Fruit fly (Drosophila melanogaster) whole organism, embryonic: Measurements from ENCODE around the gene Jhbp16.

Experiments
- CG10431 ChIP-seq: fragments of 200-800 bp; sonication (Bioruptor generic); optimal IDR thresholded peaks from 3 replicates; lab custom pipeline; 2018; ENCODE audit warnings: missing biosample characterization, mild to moderate bottlenecking, missing genetic modification characterization
- CG11398 ChIP-seq: fragments of 200-800 bp; sonication (Bioruptor generic); optimal IDR thresholded peaks from 2 replicates; lab custom pipeline; 2016; ENCODE audit warnings: missing biosample characterization, missing genetic modification characterization
- CG12104 ChIP-seq: fragments of 200-800 bp; sonication (Bioruptor generic); optimal IDR thresholded peaks from 3 replicates; lab custom pipeline; 2016; ENCODE audit warnings: missing biosample characterization, missing genetic modification characterization
- CG12659 ChIP-seq: fragments of 200-800 bp; sonication (Bioruptor generic); optimal IDR thresholded peaks from 3 replicates; lab custom pipeline; 2017; ENCODE audit warnings: mild to moderate bottlenecking, missing biosample characterization, missing genetic modification reagents, missing genetic modification characterization
- CG13424 ChIP-seq: fragments of 200-800 bp; sonication (Bioruptor generic); optimal IDR thresholded peaks from 2 replicates; lab custom pipeline; 2019; ENCODE audit warnings: missing biosample characterization, mild to moderate bottlenecking, missing genetic modification characterization, moderate library complexity
- CG14441 ChIP-seq: fragments of 200-800 bp; sonication (Bioruptor generic); IDR thresholded peaks from 2 replicates; pipeline ENCODE4 v1.3.6; 2022; ENCODE audit warnings: missing biosample characterization, missing genetic modification characterization
- CG14860 ChIP-seq: fragments of 200-800 bp; sonication (Bioruptor generic); IDR thresholded peaks from 3 replicates; pipeline ENCODE4 v1.3.6; 2022; ENCODE audit warnings: missing biosample characterization, missing genetic modification characterization; ENCODE audit not compliant: partially characterized antibody
- CG15073 ChIP-seq: fragments of 200-800 bp; sonication (Bioruptor generic); optimal IDR thresholded peaks from 2 replicates; lab custom pipeline; 2016; ENCODE audit warnings: missing biosample characterization, missing genetic modification characterization
- CG15269 ChIP-seq: fragments of 200-800 bp; sonication (Bioruptor generic); optimal IDR thresholded peaks from 2 replicates; lab custom pipeline; 2018; ENCODE audit warnings: missing biosample characterization, mild to moderate bottlenecking, missing genetic modification characterization, moderate library complexity
- CG17361 ChIP-seq: fragments of 200-800 bp; sonication (Bioruptor generic); IDR thresholded peaks from 3 replicates; pipeline ENCODE4 v1.3.6; 2022; ENCODE audit warnings: missing biosample characterization, missing genetic modification characterization
- CG2199 ChIP-seq: fragments of 200-800 bp; sonication (Bioruptor generic); IDR thresholded peaks from 3 replicates; pipeline ENCODE4 v1.3.6; 2022; ENCODE audit warnings: missing biosample characterization, missing genetic modification characterization
- CG2678 ChIP-seq: fragments of 200-800 bp; sonication (Bioruptor generic); optimal IDR thresholded peaks from 3 replicates; lab custom pipeline; 2019; ENCODE audit warnings: missing biosample characterization, mild to moderate bottlenecking, missing genetic modification characterization, moderate library complexity
- CG2712 ChIP-seq: fragments of 200-800 bp; optimal IDR thresholded peaks from 3 replicates; lab custom pipeline; 2019; ENCODE audit warnings: missing biosample characterization, mild to moderate bottlenecking, missing genetic modification characterization, moderate library complexity
- CG3163 ChIP-seq: fragments of 200-800 bp; sonication (Bioruptor generic); optimal IDR thresholded peaks from 3 replicates; lab custom pipeline; 2016; ENCODE audit warnings: missing biosample characterization, missing genetic modification characterization
- CG34422 ChIP-seq: fragments of 200-800 bp; sonication (Bioruptor generic); IDR thresholded peaks from 3 replicates; pipeline ENCODE4 v1.3.6; 2022; ENCODE audit warnings: missing biosample characterization, missing genetic modification characterization
- CG4707 ChIP-seq: fragments of 200-800 bp; sonication (Bioruptor generic); optimal IDR thresholded peaks from 2 replicates; lab custom pipeline; 2018; ENCODE audit warnings: missing biosample characterization, mild to moderate bottlenecking, missing genetic modification characterization, moderate library complexity
- CG6689 ChIP-seq: fragments of 200-800 bp; sonication (Bioruptor generic); IDR thresholded peaks from 2 replicates; pipeline ENCODE4 v1.3.6; 2022; ENCODE audit warnings: missing biosample characterization, missing genetic modification characterization
- CG7928 ChIP-seq: fragments of 200-800 bp; sonication (Bioruptor generic); optimal IDR thresholded peaks from 2 replicates; lab custom pipeline; 2017; ENCODE audit warnings: missing biosample characterization, mild to moderate bottlenecking, missing genetic modification characterization
- CG8924 ChIP-seq: fragments of 200-800 bp; optimal IDR thresholded peaks from 3 replicates; lab custom pipeline; 2019; ENCODE audit warnings: missing biosample characterization, mild to moderate bottlenecking, missing genetic modification characterization, moderate library complexity
- D ChIP-seq, 2 experiments: fragments of 200-800 bp in 1 of 2; fragments of >200 bp in 1 of 2; sonication (Bioruptor generic) in 1 of 2; optimal IDR thresholded peaks; 2 replicates in 1 of 2; 3 replicates in 1 of 2; lab custom pipeline; 2017; ENCODE audit warnings: mild to moderate bottlenecking in 1 of 2, missing biosample characterization in 1 of 2, missing genetic modification characterization in 1 of 2, missing genetic modification reagents in 1 of 2
- D19B ChIP-seq: fragments of 200-800 bp; sonication (Bioruptor generic); optimal IDR thresholded peaks from 2 replicates; lab custom pipeline; 2017; ENCODE audit warnings: missing biosample characterization, mild to moderate bottlenecking, missing genetic modification characterization
- Deaf1 ChIP-seq: fragments of 200-800 bp; optimal IDR thresholded peaks from 3 replicates; lab custom pipeline; 2019; ENCODE audit warnings: missing biosample characterization, mild to moderate bottlenecking, missing genetic modification characterization, moderate library complexity
- Dref ChIP-seq: fragments of 200-800 bp; sonication (Bioruptor generic); IDR thresholded peaks from 2 replicates; pipeline ENCODE4 v1.3.6; 2022; ENCODE audit warnings: missing biosample characterization, missing genetic modification characterization
- Drgx ChIP-seq: fragments of 200-800 bp; sonication (Bioruptor generic); IDR thresholded peaks from 2 replicates; pipeline ENCODE4 v1.3.6; 2022; ENCODE audit warnings: missing biosample characterization, missing genetic modification characterization
- Elba2 ChIP-seq: fragments of 200-800 bp; sonication (Bioruptor generic); optimal IDR thresholded peaks from 3 replicates; lab custom pipeline; 2016; ENCODE audit warnings: missing biosample characterization, missing genetic modification characterization
- GATAe ChIP-seq: fragments of 200-800 bp; sonication (Bioruptor generic); conservative IDR thresholded peaks from 2 replicates; pipeline ENCODE4 v1.3.6; 2022; ENCODE audit warnings: missing biosample characterization, missing genetic modification characterization
- HLH4C ChIP-seq: fragments of 200-800 bp; sonication (Bioruptor generic); IDR thresholded peaks from 3 replicates; pipeline ENCODE4 v1.3.6; 2022; ENCODE audit warnings: missing biosample characterization, missing genetic modification characterization; ENCODE audit not compliant: partially characterized antibody
- Hmr ChIP-seq: fragments of 200-800 bp; sonication (Bioruptor generic); optimal IDR thresholded peaks from 3 replicates; lab custom pipeline; 2017; ENCODE audit warnings: mild to moderate bottlenecking, missing biosample characterization, missing genetic modification reagents, missing genetic modification characterization
- Hr78 ChIP-seq, 2 experiments: fragments of 200-800 bp in 1 of 2; fragments of >200 bp in 1 of 2; sonication (Bioruptor generic) in 1 of 2; optimal IDR thresholded peaks; 2 replicates each; lab custom pipeline; 2017 to 2019; ENCODE audit warnings: missing biosample characterization in 2 of 2, missing genetic modification characterization in 2 of 2, mild to moderate bottlenecking in 1 of 2, moderate library complexity in 1 of 2
- MTF-1 ChIP-seq: fragments of 200-800 bp; sonication (Bioruptor generic); optimal IDR thresholded peaks from 2 replicates; lab custom pipeline; 2018; ENCODE audit warnings: missing biosample characterization, mild to moderate bottlenecking, missing genetic modification characterization, borderline replicate concordance
- NFAT ChIP-seq: fragments of 200-800 bp; sonication (Bioruptor generic); IDR thresholded peaks from 2 replicates; pipeline ENCODE4 v1.3.6; 2022; ENCODE audit warnings: missing biosample characterization, missing genetic modification characterization
- Nf-YB ChIP-seq: fragments of 200-800 bp; sonication (Bioruptor generic); optimal IDR thresholded peaks from 3 replicates; lab custom pipeline; 2019; ENCODE audit warnings: missing biosample characterization, mild to moderate bottlenecking, missing genetic modification characterization, moderate library complexity
- Opbp ChIP-seq: fragments of 200-800 bp; sonication (Bioruptor generic); IDR thresholded peaks from 3 replicates; pipeline ENCODE4 v1.3.6; 2022; ENCODE audit warnings: missing biosample characterization, missing genetic modification characterization; ENCODE audit not compliant: partially characterized antibody
- Vsx1 ChIP-seq: fragments of 200-800 bp; sonication (Bioruptor generic); optimal IDR thresholded peaks from 2 replicates; lab custom pipeline; 2017; ENCODE audit warnings: missing biosample characterization, mild to moderate bottlenecking, missing genetic modification characterization, missing genetic modification reagents
- br ChIP-seq: fragments of >200 bp; optimal IDR thresholded peaks from 2 replicates; lab custom pipeline; 2017
- gcm ChIP-seq: fragments of 200-800 bp; sonication (Bioruptor generic); optimal IDR thresholded peaks from 2 replicates; lab custom pipeline; 2019; ENCODE audit warnings: missing biosample characterization, mild to moderate bottlenecking, missing genetic modification characterization, moderate library complexity
- grau ChIP-seq: fragments of 200-800 bp; optimal IDR thresholded peaks from 3 replicates; lab custom pipeline; 2019; ENCODE audit warnings: missing biosample characterization, mild to moderate bottlenecking, missing genetic modification characterization, moderate library complexity
- ham ChIP-seq: fragments of 200-800 bp; sonication (Bioruptor generic); IDR thresholded peaks from 2 replicates; pipeline ENCODE4 v1.3.6; 2022; ENCODE audit warnings: missing biosample characterization, missing genetic modification characterization
- hkb ChIP-seq, 2 experiments: fragments of 200-800 bp in 1 of 2; fragments of >200 bp in 1 of 2; sonication (Bioruptor generic) in 1 of 2; IDR thresholded peaks in 1 of 2; optimal IDR thresholded peaks in 1 of 2; 2 replicates each; pipeline versions ENCODE4 v1.3.6 to Lab custom; 2017 to 2022; ENCODE audit warnings: missing biosample characterization in 1 of 2, missing genetic modification characterization in 1 of 2
- kah ChIP-seq: fragments of 200-800 bp; sonication (Bioruptor generic); optimal IDR thresholded peaks from 2 replicates; lab custom pipeline; 2018; ENCODE audit warnings: missing biosample characterization, mild to moderate bottlenecking, missing genetic modification characterization
- ken ChIP-seq: fragments of 200-800 bp; sonication (Bioruptor generic); IDR thresholded peaks from 3 replicates; pipeline ENCODE4 v1.3.6; 2022; ENCODE audit warnings: missing biosample characterization, missing genetic modification characterization
- lilli ChIP-seq: fragments of 200-800 bp; sonication (Bioruptor generic); optimal IDR thresholded peaks from 3 replicates; lab custom pipeline; 2016; ENCODE audit warnings: missing biosample characterization, missing genetic modification characterization
- odd ChIP-seq: fragments of 200-800 bp; sonication (Bioruptor generic); optimal IDR thresholded peaks from 2 replicates; lab custom pipeline; 2017; ENCODE audit warnings: missing biosample characterization, mild to moderate bottlenecking, missing genetic modification characterization
- pb ChIP-seq: fragments of 200-800 bp; sonication (Bioruptor generic); optimal IDR thresholded peaks from 3 replicates; lab custom pipeline; 2016; ENCODE audit warnings: missing biosample characterization, missing genetic modification characterization
- phol ChIP-seq: fragments of 200-800 bp; sonication (Bioruptor generic); optimal IDR thresholded peaks from 3 replicates; lab custom pipeline; 2018; ENCODE audit warnings: missing biosample characterization, mild to moderate bottlenecking, missing genetic modification characterization, moderate library complexity
- scrt ChIP-seq: fragments of 200-800 bp; sonication (Bioruptor generic); optimal IDR thresholded peaks from 2 replicates; lab custom pipeline; 2018; ENCODE audit warnings: missing biosample characterization, mild to moderate bottlenecking, missing genetic modification characterization, moderate library complexity
- tin ChIP-seq: fragments of 200-800 bp; sonication (Bioruptor generic); optimal IDR thresholded peaks from 3 replicates; lab custom pipeline; 2016; ENCODE audit warnings: missing biosample characterization, missing genetic modification characterization
- zen ChIP-seq: fragments of 200-800 bp; sonication (Bioruptor generic); optimal IDR thresholded peaks from 3 replicates; lab custom pipeline; 2018; ENCODE audit warnings: missing biosample characterization, mild to moderate bottlenecking, missing genetic modification characterization, moderate library complexity

Gene Jhbp16

DNA sequence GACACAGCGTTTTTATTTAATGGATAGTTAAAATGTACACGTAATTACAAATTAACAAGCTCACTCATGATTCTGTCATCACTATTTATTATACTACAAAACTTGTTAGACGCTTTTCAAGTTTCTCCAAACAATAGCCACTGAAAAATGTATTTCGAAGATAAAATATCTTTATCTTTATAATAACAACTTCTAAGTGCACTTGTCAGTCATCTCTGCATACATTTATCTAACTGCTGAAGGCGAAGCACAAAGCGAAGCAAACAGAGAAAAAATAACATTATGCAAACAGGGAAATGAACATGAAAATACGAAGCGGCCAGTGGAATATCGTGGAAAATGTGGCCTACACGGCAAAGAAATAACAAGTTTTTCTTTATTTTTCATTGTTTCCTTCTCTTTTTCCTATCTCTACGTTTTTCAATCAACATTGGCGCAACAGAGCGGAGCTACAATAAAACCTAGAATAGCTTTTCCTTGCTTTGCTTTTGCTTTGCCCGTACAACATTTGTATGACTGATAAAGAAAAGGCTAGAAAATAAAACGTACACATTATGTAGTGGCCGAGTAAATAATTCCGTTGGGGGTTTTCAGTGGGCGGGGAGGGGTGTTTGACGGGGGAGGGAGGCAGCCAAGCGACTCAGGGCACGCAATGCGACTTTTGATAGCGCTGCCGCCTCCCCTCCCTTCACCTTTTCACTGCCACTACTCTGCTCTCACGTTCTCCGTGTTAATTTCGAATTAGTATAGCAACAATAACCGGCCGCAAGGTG lies 34.6 kb upstream of the Jhbp16 start (continued):
- TF ChIP-seq CG15269 (tag; lab: Kevin White, UChicago) = peak; percentile 7
- TF ChIP-seq CG2712 = no peak
- TF ChIP-seq CG34422 = no peak
- TF ChIP-seq odd (GFP tag; lab: Kevin White, UChicago) = peak; percentile 30
- TF ChIP-seq grau (tag; lab: Kevin White, UChicago) = peak; percentile 27
- TF ChIP-seq Deaf1 (tag; lab: Kevin White, UChicago) = no peak
- TF ChIP-seq CG6689 (GFP tag; lab: Robert Waterston, UW) = no peak
- peak; percentile 34 for TF ChIP-seq Hmr (GFP tag; lab: Kevin White, UChicago)
- TF ChIP-seq CG15073 = no peak
- TF ChIP-seq NFAT (GFP tag; lab: Robert Waterston, UW) = no peak
- peak; percentile 88 for TF ChIP-seq CG2199
- 0 out of 2 replicates have a peak, but pooled peaks have one; percentile 7 for TF ChIP-seq Drgx
- no peak for TF ChIP-seq Nf-YB (GFP tag; lab: Kevin White, UChicago)
- TF ChIP-seq CG11398 (GFP tag; lab: Kevin White, UChicago) = no peak
- TF ChIP-seq HLH4C = no peak
- TF ChIP-seq D (optimal IDR thresholded peaks at IDR 0.05; lab: Kevin White, UChicago) = no peak
- no peak for TF ChIP-seq D (GFP tag; optimal IDR thresholded peaks at IDR 0.05; lab: Kevin White, UChicago)
- no peak for TF ChIP-seq phol (tag; lab: Kevin White, UChicago)
- no peak for TF ChIP-seq Vsx1
- TF ChIP-seq kah = no peak
- TF ChIP-seq CG7928 (GFP tag; lab: Kevin White, UChicago) = no peak
- no peak for TF ChIP-seq zen
- TF ChIP-seq Elba2 (GFP tag; lab: Kevin White, UChicago) = no peak
- TF ChIP-seq pb (GFP tag; lab: Kevin White, UChicago) = no peak
- TF ChIP-seq Hr78 (GFP tag; optimal IDR thresholded peaks at IDR 0.05; lab: Kevin White, UChicago) = no peak
- no peak for TF ChIP-seq gcm
- TF ChIP-seq CG14441 (GFP tag; lab: Robert Waterston, UW) = peak; percentile 40; the same call in 1 of the 2 replicates
- no peak for TF ChIP-seq D19B (GFP tag; lab: Kevin White, UChicago)
- TF ChIP-seq GATAe (GFP tag; lab: Robert Waterston, UW) = no peak
- TF ChIP-seq scrt (GFP tag; lab: Kevin White, UChicago) = no peak
- no peak for TF ChIP-seq CG14860 (GFP tag; lab: Robert Waterston, UW)
- TF ChIP-seq CG12659 = peak; percentile 29
- no peak for TF ChIP-seq ham (GFP tag; lab: Robert Waterston, UW)
- no peak for TF ChIP-seq CG8924 (tag; lab: Kevin White, UChicago)
- TF ChIP-seq lilli (GFP tag; lab: Kevin White, UChicago) = no peak
- no peak for TF ChIP-seq hkb (optimal IDR thresholded peaks at IDR 0.05; lab: Kevin White, UChicago)
- no peak for TF ChIP-seq hkb (GFP tag; IDR thresholded peaks at IDR 0.05; lab: Robert Waterston, UW)
- TF ChIP-seq CG12104 (GFP tag; lab: Kevin White, UChicago) = no peak
- TF ChIP-seq CG13424 (tag; lab: Kevin White, UChicago) = peak; percentile 0
- TF ChIP-seq CG2678 (tag; lab: Kevin White, UChicago) = peak; percentile 43
- TF ChIP-seq Dref (GFP tag; lab: Robert Waterston, UW) = no peak
- TF ChIP-seq Opbp (GFP tag; lab: Robert Waterston, UW) = no peak
- TF ChIP-seq tin = no peak
- peak; percentile 16 for TF ChIP-seq CG10431 (GFP tag; lab: Kevin White, UChicago)
- no peak for TF ChIP-seq MTF-1 (GFP tag; lab: Kevin White, UChicago)
- no peak for TF ChIP-seq CG3163 (GFP tag; lab: Kevin White, UChicago)
- TF ChIP-seq CG4707 (GFP tag; lab: Kevin White, UChicago) = no peak
- no peak for TF ChIP-seq br (lab: Kevin White, UChicago)
- no peak for TF ChIP-seq CG17361 (GFP tag; lab: Robert Waterston, UW)
- TF ChIP-seq ken (GFP tag; lab: Robert Waterston, UW) = 0 out of 3 replicates have a peak, but pooled peaks have one; percentile 6
